Fruit fly (Drosophila melanogaster) whole organism, embryonic: ENCODE measurements around the gene CG8516.

Source experiments
- Awh ChIP-seq: fragments of 200-800 bp; sonication (Bioruptor generic); IDR thresholded peaks from 2 replicates; pipeline ENCODE4, ENCODE4 v1.3.6; 2022; ENCODE audit warnings: missing biosample characterization, missing genetic modification characterization
- CG10274 ChIP-seq: fragments of 200-800 bp; sonication (Bioruptor generic); optimal IDR thresholded peaks from 3 replicates; lab custom pipeline; 2017; ENCODE audit warnings: missing biosample characterization, mild to moderate bottlenecking, missing genetic modification characterization
- CG10979 ChIP-seq: fragments of 200-800 bp; sonication (Bioruptor generic); optimal IDR thresholded peaks from 2 replicates; lab custom pipeline; 2018; ENCODE audit warnings: missing biosample characterization, mild to moderate bottlenecking, missing genetic modification characterization, moderate library complexity
- CG11085 ChIP-seq: fragments of 200-800 bp; sonication (Bioruptor generic); IDR thresholded peaks from 2 replicates; pipeline ENCODE4 v1.3.6; 2022; ENCODE audit warnings: missing biosample characterization, missing genetic modification characterization
- CG13624 ChIP-seq: fragments of 200-800 bp; sonication (Bioruptor generic); optimal IDR thresholded peaks from 2 replicates; lab custom pipeline; 2016; ENCODE audit warnings: missing biosample characterization, missing genetic modification characterization
- CG1603 ChIP-seq: fragments of 200-800 bp; sonication (Bioruptor generic); optimal IDR thresholded peaks from 2 replicates; lab custom pipeline; 2019; ENCODE audit warnings: missing biosample characterization, mild to moderate bottlenecking, missing genetic modification characterization, moderate library complexity
- CG16813 ChIP-seq: fragments of 200-800 bp; sonication (Bioruptor generic); IDR thresholded peaks from 3 replicates; pipeline ENCODE4 v1.3.6; 2022; ENCODE audit warnings: missing biosample characterization, missing genetic modification characterization; ENCODE audit not compliant: partially characterized antibody
- CG17568 ChIP-seq: fragments of 200-800 bp; sonication (Bioruptor generic); optimal IDR thresholded peaks from 2 replicates; lab custom pipeline; 2018; ENCODE audit warnings: missing biosample characterization, mild to moderate bottlenecking, missing genetic modification characterization, moderate library complexity
- CG1792 ChIP-seq: fragments of 200-800 bp; sonication (Bioruptor generic); optimal IDR thresholded peaks from 2 replicates; lab custom pipeline; 2016; ENCODE audit warnings: missing biosample characterization, missing genetic modification characterization
- CG18011 ChIP-seq: fragments of 200-800 bp; sonication (Bioruptor generic); optimal IDR thresholded peaks from 2 replicates; lab custom pipeline; 2017; ENCODE audit warnings: missing biosample characterization, missing genetic modification characterization, mild to moderate bottlenecking, moderate library complexity, missing genotype
- CG2678 ChIP-seq: fragments of 200-800 bp; sonication (Bioruptor generic); optimal IDR thresholded peaks from 3 replicates; lab custom pipeline; 2019; ENCODE audit warnings: missing biosample characterization, mild to moderate bottlenecking, missing genetic modification characterization, moderate library complexity
- CG30403 ChIP-seq: fragments of 200-800 bp; sonication (Bioruptor generic); optimal IDR thresholded peaks from 3 replicates; lab custom pipeline; 2016; ENCODE audit warnings: missing biosample characterization, missing genetic modification characterization
- CG30431 ChIP-seq: fragments of 200-800 bp; sonication (Bioruptor generic); optimal IDR thresholded peaks from 2 replicates; lab custom pipeline; 2017; ENCODE audit warnings: missing biosample characterization, missing genetic modification characterization
- CG31388 ChIP-seq: fragments of 200-800 bp; sonication (Bioruptor generic); optimal IDR thresholded peaks from 2 replicates; lab custom pipeline; 2016; ENCODE audit warnings: missing biosample characterization, missing genetic modification characterization
- CG31441 ChIP-seq: fragments of 200-800 bp; sonication (Bioruptor generic); IDR thresholded peaks from 2 replicates; pipeline ENCODE4 v1.3.6; 2022; ENCODE audit warnings: missing biosample characterization, missing genetic modification characterization
- CG4328 ChIP-seq: fragments of 200-800 bp; sonication (Bioruptor generic); optimal IDR thresholded peaks from 3 replicates; lab custom pipeline; 2017; ENCODE audit warnings: missing biosample characterization, missing genetic modification reagents, missing genetic modification characterization
- CG43689 ChIP-seq: fragments of 200-800 bp; sonication (Bioruptor generic); IDR thresholded peaks from 2 replicates; pipeline ENCODE4 v1.3.6; 2022; ENCODE audit warnings: missing biosample characterization, missing genetic modification characterization
- CG6765 ChIP-seq: fragments of 200-800 bp; sonication (Bioruptor generic); optimal IDR thresholded peaks from 3 replicates; lab custom pipeline; 2017; ENCODE audit warnings: missing biosample characterization, mild to moderate bottlenecking, missing genetic modification characterization
- CG6854 ChIP-seq: fragments of 200-800 bp; sonication (Bioruptor generic); optimal IDR thresholded peaks from 3 replicates; lab custom pipeline; 2017; ENCODE audit warnings: missing biosample characterization, mild to moderate bottlenecking, missing genetic modification characterization
- CG7372 ChIP-seq: fragments of 200-800 bp; sonication (Bioruptor generic); IDR thresholded peaks from 2 replicates; pipeline ENCODE4 v1.3.6; 2022; ENCODE audit warnings: missing biosample characterization, missing genetic modification characterization
- CG8089 ChIP-seq: fragments of 200-800 bp; sonication (Bioruptor generic); optimal IDR thresholded peaks from 3 replicates; lab custom pipeline; 2016; ENCODE audit warnings: missing biosample characterization, missing genetic modification characterization
- CG9727 ChIP-seq: fragments of 200-800 bp; sonication (Bioruptor generic); optimal IDR thresholded peaks from 3 replicates; lab custom pipeline; 2017; ENCODE audit warnings: missing biosample characterization, mild to moderate bottlenecking, missing genetic modification characterization
- CG9797 ChIP-seq: fragments of 200-800 bp; sonication (Bioruptor generic); optimal IDR thresholded peaks from 3 replicates; lab custom pipeline; 2018; ENCODE audit warnings: missing biosample characterization, mild to moderate bottlenecking, missing genetic modification characterization
- CG9817 ChIP-seq: fragments of 200-800 bp; sonication (Bioruptor generic); optimal IDR thresholded peaks from 2 replicates; lab custom pipeline; 2018; ENCODE audit warnings: missing biosample characterization, mild to moderate bottlenecking, missing genetic modification characterization, moderate library complexity
- CoRest ChIP-seq: fragments of 200-800 bp; sonication (Bioruptor generic); optimal IDR thresholded peaks from 3 replicates; lab custom pipeline; 2018; ENCODE audit warnings: missing biosample characterization, mild to moderate bottlenecking, missing genetic modification characterization, moderate library complexity
- D19A ChIP-seq: fragments of 200-800 bp; optimal IDR thresholded peaks from 3 replicates; lab custom pipeline; 2019; ENCODE audit warnings: missing biosample characterization, mild to moderate bottlenecking, missing genetic modification characterization, moderate library complexity
- HLH54F ChIP-seq: fragments of 200-800 bp; sonication (Bioruptor generic); optimal IDR thresholded peaks from 3 replicates; lab custom pipeline; 2016; ENCODE audit warnings: missing biosample characterization, missing genetic modification characterization
- Med ChIP-seq: fragments of 200-800 bp; sonication (Bioruptor generic); peaks from one replicate; lab custom pipeline; 2016; ENCODE audit warnings: missing biosample characterization, missing genetic modification characterization, mild to moderate bottlenecking, inconsistent platforms, moderate library complexity
- NFAT ChIP-seq: fragments of 200-800 bp; sonication (Bioruptor generic); IDR thresholded peaks from 2 replicates; pipeline ENCODE4 v1.3.6; 2022; ENCODE audit warnings: missing biosample characterization, missing genetic modification characterization
- Rx ChIP-seq: fragments of 200-800 bp; sonication (Bioruptor generic); IDR thresholded peaks from 2 replicates; pipeline ENCODE4 v1.3.6; 2022; ENCODE audit warnings: missing biosample characterization, missing genetic modification characterization
- Stat92E ChIP-seq, 3 experiments: fragments of >200 bp in 2 of 3; fragments of 200-800 bp in 1 of 3; sonication (Bioruptor generic) in 1 of 3; optimal IDR thresholded peaks; 2 replicates each; lab custom pipeline; 2017 to 2019; ENCODE audit warnings: missing biosample characterization in 3 of 3, missing genetic modification characterization in 3 of 3, mild to moderate bottlenecking in 1 of 3, moderate library complexity in 1 of 3
- Vsx1 ChIP-seq: fragments of 200-800 bp; sonication (Bioruptor generic); optimal IDR thresholded peaks from 2 replicates; lab custom pipeline; 2017; ENCODE audit warnings: missing biosample characterization, mild to moderate bottlenecking, missing genetic modification characterization, missing genetic modification reagents
- caup ChIP-seq: fragments of 200-800 bp; sonication (Bioruptor generic); optimal IDR thresholded peaks from 3 replicates; lab custom pipeline; 2017; ENCODE audit warnings: missing biosample characterization, mild to moderate bottlenecking, missing genetic modification characterization, moderate library complexity; ENCODE audit not compliant: severe bottlenecking
- chn ChIP-seq: fragments of 200-800 bp; sonication (Bioruptor generic); optimal IDR thresholded peaks from 2 replicates; lab custom pipeline; 2016; ENCODE audit warnings: missing biosample characterization, missing genetic modification characterization
- da ChIP-seq: fragments of 200-800 bp; sonication (Bioruptor generic); optimal IDR thresholded peaks from 2 replicates; lab custom pipeline; 2016; ENCODE audit warnings: missing biosample characterization, missing genetic modification characterization
- disco-r ChIP-seq: fragments of 200-800 bp; sonication (Bioruptor generic); optimal IDR thresholded peaks from 2 replicates; lab custom pipeline; 2016; ENCODE audit warnings: missing biosample characterization, missing genetic modification characterization
- eyg ChIP-seq: fragments of 200-800 bp; sonication (Bioruptor generic); optimal IDR thresholded peaks from 3 replicates; lab custom pipeline; 2016; ENCODE audit warnings: missing biosample characterization, missing genetic modification characterization
- gsb ChIP-seq: fragments of 200-800 bp; sonication (Bioruptor generic); IDR thresholded peaks from 2 replicates; pipeline ENCODE4 v1.3.6; 2022; ENCODE audit warnings: missing biosample characterization, missing genetic modification characterization
- gsb-n ChIP-seq: fragments of 200-800 bp; sonication (Bioruptor generic); optimal IDR thresholded peaks from 3 replicates; lab custom pipeline; 2018; ENCODE audit warnings: missing biosample characterization, mild to moderate bottlenecking, missing genetic modification characterization
- nmo ChIP-seq: fragments of 200-800 bp; sonication (Bioruptor generic); optimal IDR thresholded peaks from 2 replicates; lab custom pipeline; 2018; ENCODE audit warnings: missing biosample characterization, mild to moderate bottlenecking, missing genetic modification characterization, moderate library complexity
- nom ChIP-seq: fragments of 200-800 bp; sonication (Bioruptor generic); optimal IDR thresholded peaks from 2 replicates; lab custom pipeline; 2017; ENCODE audit warnings: missing biosample characterization, missing genetic modification characterization, mild to moderate bottlenecking, moderate library complexity, missing genetic modification reagents
- peb ChIP-seq: fragments of 200-800 bp; sonication (Bioruptor generic); IDR thresholded peaks from 2 replicates; pipeline ENCODE4 v1.3.6; 2022; ENCODE audit warnings: missing biosample characterization, missing genetic modification characterization
- pzg ChIP-seq: fragments of 200-800 bp; sonication (Bioruptor generic); optimal IDR thresholded peaks from 3 replicates; lab custom pipeline; 2018; ENCODE audit warnings: missing biosample characterization, mild to moderate bottlenecking, missing genetic modification characterization, moderate library complexity
- run ChIP-seq: fragments of 200-800 bp; sonication (Bioruptor generic); optimal IDR thresholded peaks from 3 replicates; lab custom pipeline; 2018; ENCODE audit warnings: missing biosample characterization, mild to moderate bottlenecking, missing genetic modification characterization
- sim ChIP-seq: fragments of 200-800 bp; sonication (Bioruptor generic); IDR thresholded peaks from 2 replicates; pipeline ENCODE4 v1.3.6; 2022; ENCODE audit warnings: missing biosample characterization, missing genetic modification characterization
- sima ChIP-seq: fragments of 200-800 bp; sonication (Bioruptor generic); optimal IDR thresholded peaks from 2 replicates; lab custom pipeline; 2016; ENCODE audit warnings: missing biosample characterization, missing genetic modification characterization
- so ChIP-seq: fragments of 200-800 bp; sonication (Bioruptor generic); IDR thresholded peaks from 3 replicates; pipeline ENCODE4 v1.3.6; 2022; ENCODE audit warnings: missing biosample characterization, missing genetic modification characterization
- usp ChIP-seq: fragments of >200 bp; optimal IDR thresholded peaks from 2 replicates; lab custom pipeline; 2017; ENCODE audit warnings: missing biosample characterization, missing genetic modification characterization
- yki ChIP-seq: fragments of >200 bp; optimal IDR thresholded peaks from 3 replicates; lab custom pipeline; 2018

CG8516 gene

dm6 chr3R:9759360-9760191 is 33.5 kb upstream of the CG8516 start, which contains the start of gene Mpi (continued):
- TF ChIP-seq gsb (GFP tag; lab: Robert Waterston, UW) (no peak), nmo (GFP tag; lab: Kevin White, UChicago) (peak; percentile 49), CG18011 (GFP tag; lab: Kevin White, UChicago) (no peak), HLH54F (GFP tag; lab: Kevin White, UChicago) (no peak), CG11085 (GFP tag; lab: Robert Waterston, UW) (no peak), sima (GFP tag; lab: Kevin White, UChicago) (no peak), Vsx1 (GFP tag; lab: Kevin White, UChicago) (no peak), Med (GFP tag; lab: Kevin White, UChicago) (peak; percentile 75), CG6854 (GFP tag; lab: Kevin White, UChicago) (peak; percentile 8), Stat92E (GFP tag; optimal IDR thresholded peaks at IDR 0.05; lab: Kevin White, UChicago) (peak in 1 of 3 experiments; percentile 49), CG6765 (no peak), caup (no peak), Rx (no peak), CG9727 (GFP tag; lab: Kevin White, UChicago) (peak; percentile 32), CG16813 (GFP tag; lab: Robert Waterston, UW) (peak; percentile 52; the same call in 1 of the 3 replicates), CG31441 (GFP tag; lab: Robert Waterston, UW) (no peak), yki (lab: Kevin White, UChicago) (no peak), D19A (peak; percentile 100), CG30431 (no peak), CG13624 (GFP tag; lab: Kevin White, UChicago) (peak; percentile 28), CG43689 (GFP tag; lab: Robert Waterston, UW) (no peak), eyg (GFP tag; lab: Kevin White, UChicago) (no peak), CG10274 (GFP tag; lab: Kevin White, UChicago) (no peak), CG1792 (no peak), CG10979 (tag; lab: Kevin White, UChicago) (peak; percentile 44), CG2678 (tag; lab: Kevin White, UChicago) (no peak), da (GFP tag; lab: Kevin White, UChicago) (no peak), Awh (no peak), peb (GFP tag; lab: Robert Waterston, UW) (no peak), nom (GFP tag; lab: Kevin White, UChicago) (no peak), usp (GFP tag; lab: Kevin White, UChicago) (no peak), sim (GFP tag; lab: Robert Waterston, UW) (no peak), CG4328 (GFP tag; lab: Kevin White, UChicago) (no peak), pzg (peak; percentile 54), CG9817 (tag; lab: Kevin White, UChicago) (peak; percentile 8), NFAT (0 out of 2 replicates have a peak, but pooled peaks have one; percentile 10), CoRest (tag; lab: Kevin White, UChicago) (peak; percentile 40), gsb-n (no peak), so (GFP tag; lab: Robert Waterston, UW) (0 out of 3 replicates have a peak, but pooled peaks have one; percentile 30), disco-r (no peak), CG9797 (GFP tag; lab: Kevin White, UChicago) (peak; percentile 6), chn (GFP tag; lab: Kevin White, UChicago) (no peak), CG1603 (tag; lab: Kevin White, UChicago) (peak; percentile 60), CG30403 (GFP tag; lab: Kevin White, UChicago) (peak; percentile 18), CG7372 (GFP tag; lab: Robert Waterston, UW) (no peak), CG17568 (GFP tag; lab: Kevin White, UChicago) (no peak), run (tag; lab: Kevin White, UChicago) (no peak), CG8089 (GFP tag; lab: Kevin White, UChicago) (no peak), CG31388 (GFP tag; lab: Kevin White, UChicago) (no peak)
